Worm (Caenorhabditis elegans) whole organism, L4 larva: Measurements from ENCODE around the gene algn-8.

Source experiments
- F10B5.3 ChIP-seq: sonication (generic microtip); optimal IDR thresholded peaks from 2 replicates; lab custom pipeline; 2016; ENCODE audit warnings: mild to moderate bottlenecking, missing genetic modification characterization, missing compliant biosample characterization
- F26F4.8 ChIP-seq: fragments of 200-800 bp; sonication (Bioruptor generic); conservative IDR thresholded peaks from 2 replicates; pipeline ENCODE4 v1.3.6; 2022; ENCODE audit warnings: missing genetic modification characterization, missing compliant biosample characterization
- F49E8.2 ChIP-seq: sonication (generic microtip); optimal IDR thresholded peaks from 2 replicates; lab custom pipeline; 2016; ENCODE audit warnings: missing compliant biosample characterization, mild to moderate bottlenecking, missing genetic modification characterization, borderline replicate concordance
- R02D3.7 ChIP-seq: fragments of 150-350 bp; sonication (generic microtip); optimal IDR thresholded peaks from 3 replicates; lab custom pipeline; 2014; ENCODE audit warnings: missing biosample characterization, missing genetic modification characterization
- T20F7.1 ChIP-seq: fragments of 200-800 bp; sonication (Bioruptor generic); optimal IDR thresholded peaks from 2 replicates; lab custom pipeline; 2018; ENCODE audit warnings: mild to moderate bottlenecking, missing genetic modification characterization, missing compliant biosample characterization
- ZK337.2 ChIP-seq: fragments of 200-800 bp; sonication (Bioruptor generic); IDR thresholded peaks from 2 replicates; pipeline ENCODE4 v1.3.6; 2022; ENCODE audit warnings: missing genetic modification reagents, missing genetic modification characterization, missing compliant biosample characterization
- aha-1 ChIP-seq: fragments of 150-350 bp; peaks from one replicate; lab custom pipeline; 2014; ENCODE audit warnings: missing biosample characterization, missing genetic modification characterization
- ceh-62 ChIP-seq: sonication (generic microtip); optimal IDR thresholded peaks from 2 replicates; lab custom pipeline; 2017; ENCODE audit warnings: missing biosample characterization, missing genetic modification characterization
- ceh-82 ChIP-seq: sonication (generic microtip); optimal IDR thresholded peaks from 2 replicates; lab custom pipeline; 2017; ENCODE audit warnings: missing biosample characterization, missing genetic modification characterization
- daf-12 ChIP-seq: fragments of 150-350 bp; optimal IDR thresholded peaks from 2 replicates; lab custom pipeline; 2014; ENCODE audit warnings: missing biosample characterization, missing genetic modification reagents, missing genetic modification characterization
- daf-8 ChIP-seq: fragments of 200-800 bp; sonication (Bioruptor generic); IDR thresholded peaks from 2 replicates; pipeline ENCODE4 v1.3.6; 2022; ENCODE audit warnings: missing genetic modification characterization, missing compliant biosample characterization
- dmd-8 ChIP-seq: fragments of 200-800 bp; sonication (Bioruptor generic); IDR thresholded peaks from 2 replicates; pipeline ENCODE4 v1.3.6; 2022; ENCODE audit warnings: missing genetic modification characterization, missing compliant biosample characterization
- dmd-9 ChIP-seq: fragments of 200-800 bp; sonication (Bioruptor generic); IDR thresholded peaks from 2 replicates; pipeline ENCODE4 v1.3.6; 2022; ENCODE audit warnings: missing genetic modification reagents, missing genetic modification characterization, missing compliant biosample characterization
- dpl-1 ChIP-seq: fragments of 150-350 bp; optimal IDR thresholded peaks from 2 replicates; lab custom pipeline; 2014; ENCODE audit warnings: missing biosample characterization, missing genetic modification reagents, missing genetic modification characterization
- duxl-1 ChIP-seq: sonication (generic microtip); optimal IDR thresholded peaks from 2 replicates; lab custom pipeline; 2016; ENCODE audit warnings: mild to moderate bottlenecking, missing genetic modification characterization, moderate library complexity, missing compliant biosample characterization; ENCODE audit not compliant: poor library complexity
- egl-43 ChIP-seq: fragments of 200-800 bp; sonication (Bioruptor generic); IDR thresholded peaks from 2 replicates; pipeline ENCODE4 v1.3.6; 2022; ENCODE audit warnings: missing genetic modification reagents, missing genetic modification characterization, missing compliant biosample characterization
- hmg-1.1 ChIP-seq: fragments of 200-800 bp; sonication (Bioruptor generic); IDR thresholded peaks from 2 replicates; pipeline ENCODE4 v1.3.6; 2022; ENCODE audit warnings: missing genetic modification reagents, missing genetic modification characterization, missing compliant biosample characterization
- jun-1 ChIP-seq: fragments of 150-350 bp; optimal IDR thresholded peaks from 2 replicates; lab custom pipeline; 2014; ENCODE audit warnings: missing biosample characterization, missing genetic modification reagents, missing genetic modification characterization
- lin-38 ChIP-seq: fragments of 200-800 bp; sonication (Bioruptor generic); IDR thresholded peaks from 2 replicates; pipeline ENCODE4 v1.3.6; 2022; ENCODE audit warnings: missing genetic modification reagents, missing genetic modification characterization, missing compliant biosample characterization
- lsy-2 ChIP-seq, 2 experiments: fragments of 150-350 bp in 1 of 2; sonication (generic microtip) in 1 of 2; optimal IDR thresholded peaks; 2 replicates each; lab custom pipeline; 2014 to 2017; ENCODE audit warnings: missing biosample characterization in 2 of 2, missing genetic modification characterization in 2 of 2
- mes-2 ChIP-seq: sonication (generic microtip); optimal IDR thresholded peaks from 2 replicates; lab custom pipeline; 2016; ENCODE audit warnings: missing genotype, mild to moderate bottlenecking, missing genetic modification characterization, missing compliant biosample characterization; ENCODE audit not compliant: poor library complexity, severe bottlenecking
- nhr-41 ChIP-seq: fragments of 200-800 bp; sonication (Bioruptor generic); IDR thresholded peaks from 2 replicates; pipeline ENCODE4 v1.3.6; 2022; ENCODE audit warnings: missing genetic modification reagents, missing genetic modification characterization, missing compliant biosample characterization
- nhr-77 ChIP-seq: fragments of 150-350 bp; optimal IDR thresholded peaks from 2 replicates; lab custom pipeline; 2014; ENCODE audit warnings: missing biosample characterization, missing genetic modification characterization
- pqm-1 ChIP-seq: sonication (generic microtip); optimal IDR thresholded peaks from 2 replicates; lab custom pipeline; 2017; ENCODE audit warnings: missing biosample characterization, missing genetic modification characterization
- saeg-2 ChIP-seq: fragments of 200-800 bp; sonication (Bioruptor generic); IDR thresholded peaks from 2 replicates; pipeline ENCODE4 v1.3.6; 2022; ENCODE audit warnings: missing genetic modification reagents, missing genetic modification characterization, missing compliant biosample characterization
- set-16 ChIP-seq: fragments of 200-800 bp; sonication (Bioruptor generic); IDR thresholded peaks from 2 replicates; pipeline ENCODE4 v1.3.6; 2022; ENCODE audit warnings: missing genetic modification reagents, missing genetic modification characterization, missing compliant biosample characterization
- snpc-4 ChIP-seq: fragments of 150-350 bp; optimal IDR thresholded peaks from 2 replicates; lab custom pipeline; 2014; ENCODE audit warnings: missing biosample characterization, missing genetic modification characterization
- spr-1 ChIP-seq: sonication (generic microtip); optimal IDR thresholded peaks from 2 replicates; lab custom pipeline; 2016; ENCODE audit warnings: mild to moderate bottlenecking, missing genetic modification characterization, missing compliant biosample characterization
- spr-3 ChIP-seq: fragments of 200-800 bp; sonication (Bioruptor generic); optimal IDR thresholded peaks from 2 replicates; lab custom pipeline; 2018; ENCODE audit warnings: mild to moderate bottlenecking, missing genetic modification characterization, missing compliant biosample characterization
- unc-62 ChIP-seq, 3 experiments: fragments of 150-350 bp in 1 of 3; sonication (generic microtip); optimal IDR thresholded peaks in 2 of 3; peaks in 1 of 3; 1 replicate in 1 of 3; 2 replicates in 2 of 3; lab custom pipeline; 2014 to 2017; ENCODE audit warnings: missing biosample characterization in 3 of 3, missing genetic modification characterization in 3 of 3, missing genetic modification reagents in 3 of 3, missing genotype in 1 of 3
- vab-7 ChIP-seq: fragments of 200-800 bp; sonication (Bioruptor generic); IDR thresholded peaks from 2 replicates; pipeline ENCODE4 v1.3.6; 2022; ENCODE audit warnings: missing genetic modification reagents, missing genetic modification characterization, missing compliant biosample characterization
- zag-1 ChIP-seq: fragments of 150-350 bp; optimal IDR thresholded peaks from 2 replicates; lab custom pipeline; 2014; ENCODE audit warnings: missing biosample characterization, missing genetic modification characterization
- zfp-2 ChIP-seq: sonication (generic microtip); optimal IDR thresholded peaks from 2 replicates; lab custom pipeline; 2016; ENCODE audit warnings: mild to moderate bottlenecking, missing genetic modification characterization, missing compliant biosample characterization
- zfp-3 ChIP-seq: fragments of 200-800 bp; sonication (Bioruptor generic); conservative IDR thresholded peaks from 2 replicates; pipeline ENCODE4 v1.3.6; 2022; ENCODE audit warnings: missing genetic modification reagents, missing genetic modification characterization, missing compliant biosample characterization
- ztf-11 ChIP-seq: fragments of 150-350 bp; optimal IDR thresholded peaks from 2 replicates; lab custom pipeline; 2014; ENCODE audit warnings: missing biosample characterization, missing genetic modification characterization

algn-8 gene

ce11 chrII:9931012-9931411 lies 44.8 kb upstream of the algn-8 start (continued):
- TF ChIP-seq lsy-2 (tag; optimal IDR thresholded peaks at IDR 0.05; lab: Kevin White, UChicago) (peak in 1 of 2 experiments; percentile 40), lin-38 (peak; percentile 38)

DNA sequence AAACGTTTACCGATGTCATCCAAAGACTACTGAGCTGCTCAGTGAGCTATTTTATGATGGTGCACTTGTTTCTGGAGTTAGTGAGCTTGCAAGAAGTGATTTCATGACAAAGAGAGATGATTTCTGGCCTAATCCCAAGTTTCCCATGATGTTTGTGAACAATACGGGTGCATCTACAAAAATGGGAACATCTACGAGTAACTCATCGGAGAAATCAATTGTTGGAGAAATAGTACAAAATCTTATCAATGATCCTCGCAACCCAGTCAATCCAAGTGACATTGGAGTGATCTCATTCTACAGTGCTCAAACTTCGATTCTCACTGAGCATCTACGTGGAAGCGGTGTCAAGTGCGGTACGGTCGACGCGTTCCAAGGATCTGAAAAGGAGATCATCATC lies 42.2 kb upstream of the algn-8 start:
- peak; percentile 91 for TF ChIP-seq aha-1
- TF ChIP-seq dmd-9 = no peak
- TF ChIP-seq daf-12 = no peak

DNA sequence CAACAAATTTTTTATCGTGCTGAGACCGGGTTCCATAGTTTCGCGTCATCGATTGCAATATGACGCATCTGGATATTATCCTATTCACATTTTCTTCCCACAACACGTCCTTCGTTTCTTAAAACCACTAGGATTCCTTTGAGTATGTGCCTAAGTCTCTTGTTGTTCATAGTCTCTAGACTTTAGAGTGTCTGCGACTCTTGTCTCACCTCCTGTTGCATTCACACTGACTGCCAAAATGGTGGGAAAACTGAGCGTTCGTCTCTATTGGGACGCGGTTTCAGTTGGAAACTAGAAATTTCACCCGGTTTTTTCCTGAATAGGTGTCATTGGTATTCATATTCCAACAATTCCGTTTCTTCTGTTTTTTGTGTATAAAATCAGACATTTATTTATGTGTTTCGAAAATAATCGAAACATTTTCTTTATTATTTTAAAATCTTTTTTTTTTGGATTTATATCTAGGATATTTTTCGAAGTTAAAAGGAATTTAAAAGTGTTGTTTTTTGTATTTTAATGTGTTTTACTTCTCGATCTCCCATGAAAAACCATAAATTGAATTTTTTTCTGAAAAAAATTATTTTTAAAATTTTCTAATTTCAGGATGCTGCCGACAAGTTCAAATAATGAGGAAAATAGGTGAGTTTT lies 35.5 kb upstream of the algn-8 start, which contains the start of gene C05C10.2:
Gene C05C10.2 (plus strand): TSS at position 598 of the 648 bp plus-strand sequence.
- TF ChIP-seq ZK337.2 (GFP tag; lab: Robert Waterston, UW) (no peak), unc-62 (GFP tag; optimal IDR thresholded peaks at IDR 0.05 in 1 of 2; lab: Kevin White, UChicago) (peak in 1 of 2 experiments; percentile 42), unc-62 (tag; optimal IDR thresholded peaks at IDR 0.05; lab: Kevin White, UChicago) (no peak), zfp-2 (tag; lab: Kevin White, UChicago) (no peak), ztf-11 (no peak), vab-7 (no peak), aha-1 (peak; percentile 72)

- TF ChIP-seq pqm-1 (tag; lab: Kevin White, UChicago) = no peak
- TF ChIP-seq F10B5.3 = no peak
- TF ChIP-seq F49E8.2 (tag; lab: Kevin White, UChicago) = no peak
- TF ChIP-seq set-16 = no peak
- TF ChIP-seq nhr-77 (tag; lab: Kevin White, UChicago) = no peak
- TF ChIP-seq R02D3.7 (tag; lab: Kevin White, UChicago) = no peak
- TF ChIP-seq ceh-62 (tag; lab: Kevin White, UChicago) = no peak
- TF ChIP-seq, all 104 proteins: peak for 0
Measured at ce11 chrII:9920468-9920867, 34.2 kb upstream of the algn-8 start, which contains the start of gene pho-10. pho-10 (minus strand) TSS chrII:9920568.

DNA sequence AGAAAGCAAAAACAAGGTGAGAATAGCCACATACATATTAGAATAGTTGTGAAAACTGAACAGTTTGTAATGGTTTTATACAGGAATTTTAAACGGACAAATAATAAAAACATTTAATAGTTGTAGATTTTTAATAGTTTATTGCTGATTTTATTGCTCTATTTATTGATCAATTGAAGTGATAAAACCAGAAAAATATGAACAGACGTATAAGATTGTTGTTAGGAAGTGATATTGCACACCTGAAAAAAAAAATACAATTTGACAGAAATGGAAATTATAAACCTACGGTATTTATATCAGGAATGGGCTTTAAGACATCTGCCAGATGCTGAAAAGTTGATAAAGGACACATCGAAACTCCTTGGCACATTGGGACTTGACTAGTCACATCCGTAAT lies 31.7 kb upstream of the algn-8 start, which contains the start of gene C05C10.8:
Gene C05C10.8 (minus strand): TSS at position 101 of the 400 bp plus-strand sequence.
- TF ChIP-seq jun-1 (tag; lab: Kevin White, UChicago) (no peak), snpc-4 (tag; lab: Kevin White, UChicago) (no peak), egl-43 (no peak), hmg-1.1 (no peak), daf-8 (GFP tag; lab: Robert Waterston, UW) (no peak)

- TF ChIP-seq R02D3.7 (tag; lab: Kevin White, UChicago) (no peak), T20F7.1 (no peak), zag-1 (no peak), zfp-3 (no peak), mes-2 (tag; lab: Kevin White, UChicago) (no peak), unc-62 (GFP tag; optimal IDR thresholded peaks at IDR 0.05 in 1 of 2; lab: Kevin White, UChicago) (no peak), unc-62 (tag; optimal IDR thresholded peaks at IDR 0.05; lab: Kevin White, UChicago) (no peak), spr-3 (GFP tag; lab: Kevin White, UChicago) (no peak), F26F4.8 (GFP tag; lab: Robert Waterston, UW) (no peak), dmd-8 (GFP tag; lab: Robert Waterston, UW) (no peak), dpl-1 (no peak), duxl-1 (tag; lab: Kevin White, UChicago) (no peak), nhr-41 (GFP tag; lab: Robert Waterston, UW) (no peak), saeg-2 (GFP tag; lab: Robert Waterston, UW) (no peak), spr-1 (no peak), ceh-82 (tag; lab: Kevin White, UChicago) (no peak)
Measured at ce11 chrII:9916177-9916576, 29.9 kb upstream of the algn-8 start, which contains the start of gene F26C11.4. F26C11.4 (minus strand) TSS chrII:9916277.
